Worm (Caenorhabditis elegans) whole organism, late embryonic: ENCODE measurements around the gene C33G3.5.

ENCODE experiments used
- C08G9.2 ChIP-seq: sonication (generic microtip); optimal IDR thresholded peaks from 2 replicates; lab custom pipeline; 2016; ENCODE audit warnings: mild to moderate bottlenecking, missing genetic modification characterization, moderate library complexity, missing compliant biosample characterization
- F13H6.1 ChIP-seq: sonication (generic microtip); optimal IDR thresholded peaks from 2 replicates; lab custom pipeline; 2016; ENCODE audit warnings: missing genetic modification characterization, missing compliant biosample characterization
- K02D7.2 ChIP-seq: sonication (generic microtip); optimal IDR thresholded peaks from 2 replicates; lab custom pipeline; 2017; ENCODE audit warnings: mild to moderate bottlenecking, missing genetic modification characterization, missing compliant biosample characterization
- K09A11.1 ChIP-seq: sonication (generic microtip); optimal IDR thresholded peaks from 2 replicates; lab custom pipeline; 2017; ENCODE audit warnings: antibody characterized with exemption, mild to moderate bottlenecking, missing genetic modification characterization, missing compliant biosample characterization; ENCODE audit not compliant: insufficient read depth
- Y22D7AL.16 ChIP-seq: sonication (generic microtip); optimal IDR thresholded peaks from 2 replicates; lab custom pipeline; 2016; ENCODE audit warnings: missing genetic modification characterization, missing compliant biosample characterization
- ahr-1 ChIP-seq: sonication (generic microtip); optimal IDR thresholded peaks from 2 replicates; lab custom pipeline; 2016; ENCODE audit warnings: missing genetic modification characterization, missing compliant biosample characterization
- ceh-14 ChIP-seq: sonication (generic microtip); optimal IDR thresholded peaks from 2 replicates; lab custom pipeline; 2016; ENCODE audit warnings: missing genotype, missing genetic modification characterization, missing compliant biosample characterization
- ceh-18 ChIP-seq: sonication (generic microtip); optimal IDR thresholded peaks from 2 replicates; lab custom pipeline; 2016; ENCODE audit warnings: missing genetic modification characterization, missing compliant biosample characterization
- ceh-2 ChIP-seq: sonication (generic microtip); optimal IDR thresholded peaks from 2 replicates; lab custom pipeline; 2016; ENCODE audit warnings: missing genotype, missing genetic modification characterization, missing compliant biosample characterization
- ceh-22 ChIP-seq: sonication (generic microtip); optimal IDR thresholded peaks from 2 replicates; lab custom pipeline; 2017; ENCODE audit warnings: missing biosample characterization, missing genetic modification characterization
- ceh-24 ChIP-seq: sonication (generic microtip); optimal IDR thresholded peaks from 2 replicates; lab custom pipeline; 2016; ENCODE audit warnings: mild to moderate bottlenecking, missing genetic modification characterization, missing compliant biosample characterization
- ceh-30 ChIP-seq: fragments of 150-350 bp; optimal IDR thresholded peaks from 2 replicates; lab custom pipeline; 2014; ENCODE audit warnings: missing biosample characterization, missing genetic modification characterization
- ceh-31 ChIP-seq: sonication (generic microtip); optimal IDR thresholded peaks from 2 replicates; lab custom pipeline; 2016; ENCODE audit warnings: missing genetic modification characterization, missing compliant biosample characterization
- ceh-45 ChIP-seq: fragments of 200-800 bp; sonication (Bioruptor generic); IDR thresholded peaks from 2 replicates; pipeline ENCODE4 v1.3.6; 2022; ENCODE audit warnings: missing genetic modification reagents, missing genetic modification characterization, missing compliant biosample characterization
- ceh-48 ChIP-seq: sonication (generic microtip); optimal IDR thresholded peaks from 2 replicates; lab custom pipeline; 2016; ENCODE audit warnings: missing genetic modification characterization, inconsistent platforms, missing compliant biosample characterization
- ceh-6 ChIP-seq: fragments of 200-800 bp; sonication (Bioruptor generic); optimal IDR thresholded peaks from 2 replicates; lab custom pipeline; 2018; ENCODE audit warnings: mild to moderate bottlenecking, missing genetic modification characterization, missing compliant biosample characterization
- ceh-9 ChIP-seq: sonication (generic microtip); optimal IDR thresholded peaks from 2 replicates; lab custom pipeline; 2016; ENCODE audit warnings: mild to moderate bottlenecking, missing genetic modification characterization, inconsistent platforms, missing compliant biosample characterization
- che-1 ChIP-seq: sonication (generic microtip); optimal IDR thresholded peaks from 2 replicates; lab custom pipeline; 2016; ENCODE audit warnings: mild to moderate bottlenecking, missing genetic modification characterization, missing compliant biosample characterization
- dmd-4 ChIP-seq: sonication (generic microtip); optimal IDR thresholded peaks from 2 replicates; lab custom pipeline; 2016; ENCODE audit warnings: borderline replicate concordance, missing genetic modification characterization, missing compliant biosample characterization
- dve-1 ChIP-seq: sonication (generic microtip); optimal IDR thresholded peaks from 2 replicates; lab custom pipeline; 2017; ENCODE audit warnings: antibody characterized with exemption, mild to moderate bottlenecking, missing genetic modification characterization, missing compliant biosample characterization
- elt-4 ChIP-seq: sonication (generic microtip); optimal IDR thresholded peaks from 2 replicates; lab custom pipeline; 2016; ENCODE audit warnings: missing genetic modification characterization, missing compliant biosample characterization
- ets-4 ChIP-seq: sonication (generic microtip); optimal IDR thresholded peaks from 2 replicates; lab custom pipeline; 2016; ENCODE audit warnings: missing genetic modification characterization, missing compliant biosample characterization
- fkh-10 ChIP-seq: fragments of 150-350 bp; optimal IDR thresholded peaks from 2 replicates; lab custom pipeline; 2014; ENCODE audit warnings: missing biosample characterization, missing genetic modification reagents, missing genetic modification characterization
- hlh-13 ChIP-seq: fragments of 200-800 bp; sonication (Bioruptor generic); optimal IDR thresholded peaks from 2 replicates; lab custom pipeline; 2018; ENCODE audit warnings: mild to moderate bottlenecking, missing genetic modification characterization, missing compliant biosample characterization
- hlh-6 ChIP-seq: sonication (generic microtip); optimal IDR thresholded peaks from 2 replicates; lab custom pipeline; 2016; ENCODE audit warnings: missing genotype, missing genetic modification characterization, missing compliant biosample characterization
- lin-11 ChIP-seq: fragments of 200-800 bp; sonication (Bioruptor generic); optimal IDR thresholded peaks from 2 replicates; lab custom pipeline; 2018; ENCODE audit warnings: mild to moderate bottlenecking, missing genetic modification characterization, missing compliant biosample characterization
- mec-3 ChIP-seq: sonication (generic microtip); optimal IDR thresholded peaks from 2 replicates; lab custom pipeline; 2016; ENCODE audit warnings: borderline replicate concordance, missing genetic modification characterization, missing compliant biosample characterization
- nfya-1 ChIP-seq: sonication (generic microtip); optimal IDR thresholded peaks from 2 replicates; lab custom pipeline; 2017; ENCODE audit warnings: missing genetic modification characterization, mild to moderate bottlenecking, missing compliant biosample characterization, antibody characterized with exemption, moderate library complexity
- nhr-11 ChIP-seq: fragments of 150-350 bp; optimal IDR thresholded peaks from 2 replicates; lab custom pipeline; 2014; ENCODE audit warnings: missing biosample characterization, missing genetic modification characterization
- odd-2 ChIP-seq: sonication (generic microtip); optimal IDR thresholded peaks from 2 replicates; lab custom pipeline; 2017; ENCODE audit warnings: antibody characterized with exemption, mild to moderate bottlenecking, missing genetic modification characterization, missing compliant biosample characterization
- pat-9 ChIP-seq: fragments of 200-800 bp; sonication (Bioruptor generic); optimal IDR thresholded peaks from 2 replicates; lab custom pipeline; 2018; ENCODE audit warnings: mild to moderate bottlenecking, missing genetic modification characterization, moderate library complexity, missing compliant biosample characterization
- pha-4 ChIP-seq: fragments of 150-350 bp; optimal IDR thresholded peaks from 2 replicates; lab custom pipeline; 2018; ENCODE audit warnings: missing biosample characterization, missing genetic modification reagents, missing genetic modification characterization
- rnt-1 ChIP-seq: sonication (generic microtip); optimal IDR thresholded peaks from 2 replicates; lab custom pipeline; 2016; ENCODE audit warnings: missing genetic modification characterization, missing compliant biosample characterization
- sox-4 ChIP-seq: sonication (generic microtip); optimal IDR thresholded peaks from 2 replicates; lab custom pipeline; 2017; ENCODE audit warnings: mild to moderate bottlenecking, missing genetic modification characterization, inconsistent platforms, missing compliant biosample characterization
- syd-9 ChIP-seq: sonication (generic microtip); optimal IDR thresholded peaks from 2 replicates; lab custom pipeline; 2016; ENCODE audit warnings: mild to moderate bottlenecking, missing genetic modification characterization, moderate library complexity, missing compliant biosample characterization
- tbx-2 ChIP-seq: sonication (generic microtip); optimal IDR thresholded peaks from 2 replicates; lab custom pipeline; 2016; ENCODE audit warnings: missing genetic modification characterization, missing compliant biosample characterization
- ttx-3 ChIP-seq: sonication (generic microtip); optimal IDR thresholded peaks from 2 replicates; lab custom pipeline; 2016; ENCODE audit warnings: missing genetic modification reagents, missing genetic modification characterization, missing compliant biosample characterization
- unc-42 ChIP-seq: sonication (generic microtip); optimal IDR thresholded peaks from 2 replicates; lab custom pipeline; 2016; ENCODE audit warnings: missing genotype, missing genetic modification characterization, missing compliant biosample characterization
- unc-55 ChIP-seq: sonication (generic microtip); optimal IDR thresholded peaks from 2 replicates; lab custom pipeline; 2017; ENCODE audit warnings: missing biosample characterization, missing genetic modification reagents, missing genetic modification characterization
- ztf-16 ChIP-seq: sonication (generic microtip); optimal IDR thresholded peaks from 2 replicates; lab custom pipeline; 2017; ENCODE audit warnings: missing genetic modification characterization, missing compliant biosample characterization

C33G3.5 gene

ce11 chrX:14078574-14078973 is at the start of gene C33G3.5:
TSS of gene C33G3.5 (minus strand) at chrX:14078674.
- no peak for TF ChIP-seq ceh-14 (tag; lab: Kevin White, UChicago)
- TF ChIP-seq ceh-6 (GFP tag; lab: Kevin White, UChicago) = no peak
- TF ChIP-seq dve-1 (tag; lab: Kevin White, UChicago) = no peak
- TF ChIP-seq ceh-9 (tag; lab: Kevin White, UChicago) = no peak
- no peak for TF ChIP-seq che-1 (tag; lab: Kevin White, UChicago)
- TF ChIP-seq lin-11 (tag; lab: Kevin White, UChicago) = no peak
- TF ChIP-seq mec-3 (tag; lab: Kevin White, UChicago) = no peak
- no peak for TF ChIP-seq ztf-16
- no peak for TF ChIP-seq ceh-45 (GFP tag; lab: Robert Waterston, UW)

- no peak for TF ChIP-seq syd-9 (tag; lab: Kevin White, UChicago)
- no peak for TF ChIP-seq K09A11.1 (tag; lab: Kevin White, UChicago)
- TF ChIP-seq nfya-1 (tag; lab: Kevin White, UChicago) = peak; percentile 28
- TF ChIP-seq ceh-18 (tag; lab: Kevin White, UChicago) = peak; percentile 5
- TF ChIP-seq pha-4 (tag; lab: Kevin White, UChicago) = no peak
- TF ChIP-seq ceh-2 (tag; lab: Kevin White, UChicago) = peak; percentile 14
- peak; percentile 69 for TF ChIP-seq ceh-31
- TF ChIP-seq unc-55 (GFP tag; lab: Kevin White, UChicago) = no peak
- no peak for TF ChIP-seq pat-9 (tag; lab: Kevin White, UChicago)
- TF ChIP-seq unc-42 = no peak
- TF ChIP-seq ets-4 (tag; lab: Kevin White, UChicago) = peak; percentile 28
- peak; percentile 51 for TF ChIP-seq C08G9.2 (tag; lab: Kevin White, UChicago)
- TF ChIP-seq tbx-2 (tag; lab: Kevin White, UChicago) = peak; percentile 35
- TF ChIP-seq ceh-48 (tag; lab: Kevin White, UChicago) = peak; percentile 45
These were observed 48.9 kb upstream of the C33G3.5 start, which contains the start of gene F28H6.4 for ce11 chrX:14127291-14127922. TSS of gene F28H6.4 (plus strand) at chrX:14127872.

ce11 chrX:14125870-14126269 is 47.4 kb upstream of the C33G3.5 start, which contains the start of gene F28H6.6:
TSS of gene F28H6.6 (minus strand) at chrX:14125879.
- TF ChIP-seq elt-4 (no peak), ceh-6 (GFP tag; lab: Kevin White, UChicago) (no peak), ceh-18 (tag; lab: Kevin White, UChicago) (no peak), hlh-6 (tag; lab: Kevin White, UChicago) (no peak)

- TF ChIP-seq K02D7.2 (tag; lab: Kevin White, UChicago) (no peak), F13H6.1 (tag; lab: Kevin White, UChicago) (no peak), ceh-6 (GFP tag; lab: Kevin White, UChicago) (no peak)
- TF ChIP-seq, all 69 proteins: peak for 0
These were observed 40.3 kb upstream of the C33G3.5 start for ce11 chrX:14118762-14119161.

ce11 chrX:14115480-14116161 is 37.1 kb upstream of the C33G3.5 start, which contains the start of gene F28H6.7:
TSS of gene F28H6.7 (plus strand) at chrX:14116111.
- TF ChIP-seq unc-42 (peak; percentile 20), ztf-16 (peak; percentile 92), ceh-2 (tag; lab: Kevin White, UChicago) (peak; percentile 82), rnt-1 (tag; lab: Kevin White, UChicago) (peak; percentile 85), ceh-24 (tag; lab: Kevin White, UChicago) (peak; percentile 45), ceh-31 (peak; percentile 46), fkh-10 (peak; percentile 27), ceh-48 (tag; lab: Kevin White, UChicago) (peak; percentile 82), odd-2 (tag; lab: Kevin White, UChicago) (peak; percentile 80), ceh-14 (tag; lab: Kevin White, UChicago) (peak; percentile 72), Y22D7AL.16 (peak; percentile 90), elt-4 (peak; percentile 53), nfya-1 (tag; lab: Kevin White, UChicago) (peak; percentile 48), ttx-3 (tag; lab: Kevin White, UChicago) (peak; percentile 92), ceh-22 (tag; lab: Kevin White, UChicago) (no peak), ahr-1 (tag; lab: Kevin White, UChicago) (peak; percentile 74), hlh-13 (GFP tag; lab: Kevin White, UChicago) (peak; percentile 86), sox-4 (tag; lab: Kevin White, UChicago) (peak; percentile 89), nhr-11 (tag; lab: Kevin White, UChicago) (no peak), dmd-4 (peak; percentile 39), ceh-30 (tag; lab: Kevin White, UChicago) (no peak), syd-9 (tag; lab: Kevin White, UChicago) (peak; percentile 81), unc-55 (GFP tag; lab: Kevin White, UChicago) (no peak)
